Worm (Caenorhabditis elegans) whole organism, L1 larva: ENCODE measurements around the gene T21C12.4.

ENCODE experiments used
- C04F5.9 ChIP-seq: sonication (generic microtip); optimal IDR thresholded peaks from 2 replicates; lab custom pipeline; 2016; ENCODE audit warnings: missing genetic modification characterization, missing compliant biosample characterization
- C16A3.4 ChIP-seq: fragments of 150-350 bp; optimal IDR thresholded peaks from 2 replicates; lab custom pipeline; 2014; ENCODE audit warnings: missing biosample characterization, missing genetic modification characterization
- C34B4.2 ChIP-seq: sonication (generic microtip); optimal IDR thresholded peaks from 2 replicates; lab custom pipeline; 2017; ENCODE audit warnings: mild to moderate bottlenecking, missing genetic modification characterization, missing compliant biosample characterization
- F16B12.6 ChIP-seq: fragments of 150-350 bp; optimal IDR thresholded peaks from 2 replicates; lab custom pipeline; 2014; ENCODE audit warnings: missing biosample characterization, missing genetic modification characterization
- Y116A8C.19 ChIP-seq: sonication (generic microtip); optimal IDR thresholded peaks from 2 replicates; lab custom pipeline; 2016; ENCODE audit warnings: missing compliant biosample characterization, missing genetic modification characterization, borderline replicate concordance
- alr-1 ChIP-seq: fragments of 200-800 bp; sonication (Bioruptor generic); optimal IDR thresholded peaks from 2 replicates; lab custom pipeline; 2018; ENCODE audit warnings: borderline replicate concordance, mild to moderate bottlenecking, missing genetic modification characterization, missing compliant biosample characterization
- ama-1 ChIP-seq: fragments of 150-350 bp; optimal IDR thresholded peaks from 2 replicates; lab custom pipeline; 2014
- blmp-1 ChIP-seq: fragments of 150-350 bp; optimal IDR thresholded peaks from 2 replicates; lab custom pipeline; 2014; ENCODE audit warnings: missing biosample characterization, missing genetic modification characterization
- ceh-8 ChIP-seq: fragments of 200-800 bp; sonication (Bioruptor generic); optimal IDR thresholded peaks from 2 replicates; lab custom pipeline; 2018; ENCODE audit warnings: mild to moderate bottlenecking, missing genetic modification characterization, moderate library complexity, missing compliant biosample characterization
- ceh-82 ChIP-seq, 3 experiments: fragments of 150-350 bp in 1 of 3; sonication (generic microtip) in 2 of 3; optimal IDR thresholded peaks; 2 replicates each; lab custom pipeline; 2014 to 2017; ENCODE audit warnings: missing biosample characterization in 3 of 3, missing genetic modification characterization in 3 of 3
- ceh-88 ChIP-seq: fragments of 200-800 bp; sonication (Bioruptor generic); IDR thresholded peaks from 2 replicates; pipeline ENCODE4 v1.3.6; 2022; ENCODE audit warnings: missing genetic modification characterization, missing compliant biosample characterization
- ces-1 ChIP-seq: fragments of 150-350 bp; optimal IDR thresholded peaks from 2 replicates; lab custom pipeline; 2014; ENCODE audit warnings: missing biosample characterization, missing genetic modification reagents, missing genetic modification characterization
- efl-1 ChIP-seq, 4 experiments: fragments of 150-350 bp; optimal IDR thresholded peaks in 3 of 4; peaks in 1 of 4; 1 replicate in 1 of 4; 2 replicates in 3 of 4; lab custom pipeline; 2014; ENCODE audit warnings: missing biosample characterization in 2 of 4, missing genetic modification characterization in 2 of 4, missing genetic modification reagents in 2 of 4
- ets-5 ChIP-seq: fragments of 200-800 bp; sonication (Bioruptor generic); IDR thresholded peaks from 2 replicates; pipeline ENCODE4 v1.3.6; 2022; ENCODE audit warnings: missing genetic modification characterization, missing compliant biosample characterization
- fkh-8 ChIP-seq: sonication (generic microtip); optimal IDR thresholded peaks from 2 replicates; lab custom pipeline; 2016; ENCODE audit warnings: mild to moderate bottlenecking, missing genetic modification characterization, missing compliant biosample characterization
- fos-1 ChIP-seq: fragments of 150-350 bp; optimal IDR thresholded peaks from 2 replicates; lab custom pipeline; 2014; ENCODE audit warnings: missing biosample characterization, missing genetic modification characterization
- hlh-17 ChIP-seq: fragments of 200-800 bp; sonication (Bioruptor generic); optimal IDR thresholded peaks from 2 replicates; lab custom pipeline; 2018; ENCODE audit warnings: missing genetic modification characterization, mild to moderate bottlenecking, missing compliant biosample characterization, moderate library complexity, borderline replicate concordance
- hpl-2 ChIP-seq: fragments of 150-350 bp; optimal IDR thresholded peaks from 2 replicates; lab custom pipeline; 2014; ENCODE audit warnings: missing biosample characterization, missing genetic modification reagents, missing genetic modification characterization
- isw-1 ChIP-seq: fragments of 200-800 bp; sonication (Bioruptor generic); IDR thresholded peaks from 2 replicates; pipeline ENCODE4 v1.3.6; 2022; ENCODE audit warnings: missing genetic modification characterization, missing compliant biosample characterization
- jun-1 ChIP-seq: fragments of 150-350 bp; optimal IDR thresholded peaks from 2 replicates; lab custom pipeline; 2014; ENCODE audit warnings: missing biosample characterization, missing genetic modification reagents, missing genetic modification characterization
- lin-13 ChIP-seq: fragments of 150-350 bp; optimal IDR thresholded peaks from 2 replicates; lab custom pipeline; 2014; ENCODE audit warnings: missing biosample characterization, missing genetic modification reagents, missing genetic modification characterization
- lin-35 ChIP-seq, 2 experiments: fragments of 150-350 bp; optimal IDR thresholded peaks; 2 replicates each; lab custom pipeline; 2014; ENCODE audit warnings: missing biosample characterization in 2 of 2, missing genetic modification characterization in 2 of 2, missing genetic modification reagents in 2 of 2
- lir-3 ChIP-seq: sonication (generic microtip); optimal IDR thresholded peaks from 2 replicates; lab custom pipeline; 2016; ENCODE audit warnings: mild to moderate bottlenecking, missing genetic modification characterization, moderate library complexity, missing compliant biosample characterization; ENCODE audit not compliant: poor library complexity
- lsy-2 ChIP-seq, 2 experiments: fragments of 150-350 bp; optimal IDR thresholded peaks; 2 replicates each; lab custom pipeline; 2014; ENCODE audit warnings: missing biosample characterization in 2 of 2, missing genetic modification characterization in 2 of 2
- mef-2 ChIP-seq: fragments of 150-350 bp; optimal IDR thresholded peaks from 2 replicates; lab custom pipeline; 2014; ENCODE audit warnings: missing biosample characterization, missing genetic modification characterization
- nhr-19 ChIP-seq: fragments of 200-800 bp; sonication (Bioruptor generic); conservative IDR thresholded peaks from 2 replicates; pipeline ENCODE4 v1.3.6; 2022; ENCODE audit warnings: missing genetic modification characterization, missing compliant biosample characterization
- nhr-20 ChIP-seq: sonication (generic microtip); optimal IDR thresholded peaks from 2 replicates; lab custom pipeline; 2016; ENCODE audit warnings: mild to moderate bottlenecking, missing genetic modification characterization, missing compliant biosample characterization
- nhr-28 ChIP-seq: fragments of 150-350 bp; optimal IDR thresholded peaks from 2 replicates; lab custom pipeline; 2014; ENCODE audit warnings: missing biosample characterization, missing genetic modification characterization
- nhr-47 ChIP-seq: sonication (generic microtip); optimal IDR thresholded peaks from 2 replicates; lab custom pipeline; 2016; ENCODE audit warnings: mild to moderate bottlenecking, missing genetic modification characterization, moderate library complexity, missing compliant biosample characterization
- nhr-71 ChIP-seq: sonication (generic microtip); optimal IDR thresholded peaks from 2 replicates; lab custom pipeline; 2016; ENCODE audit warnings: mild to moderate bottlenecking, missing genetic modification characterization, moderate library complexity, missing compliant biosample characterization
- nhr-84 ChIP-seq: sonication (generic microtip); optimal IDR thresholded peaks from 2 replicates; lab custom pipeline; 2017; ENCODE audit warnings: missing biosample characterization, missing genetic modification characterization
- nhr-85 ChIP-seq: sonication (generic microtip); peaks from one replicate; lab custom pipeline; 2016; ENCODE audit warnings: missing genetic modification characterization, inconsistent platforms, missing compliant biosample characterization
- nhr-90 ChIP-seq: sonication (generic microtip); optimal IDR thresholded peaks from 2 replicates; lab custom pipeline; 2016; ENCODE audit warnings: mild to moderate bottlenecking, missing genetic modification characterization, missing compliant biosample characterization; ENCODE audit not compliant: poor library complexity
- pax-3 ChIP-seq: fragments of 200-800 bp; sonication (Bioruptor generic); optimal IDR thresholded peaks from 2 replicates; lab custom pipeline; 2018; ENCODE audit warnings: mild to moderate bottlenecking, missing genetic modification characterization, moderate library complexity, missing compliant biosample characterization
- skn-1 ChIP-seq: fragments of 150-350 bp; optimal IDR thresholded peaks from 2 replicates; lab custom pipeline; 2014; ENCODE audit warnings: missing biosample characterization, missing genetic modification characterization
- sptf-1 ChIP-seq: fragments of 150-350 bp; optimal IDR thresholded peaks from 2 replicates; lab custom pipeline; 2014; ENCODE audit warnings: missing biosample characterization, missing genetic modification characterization
- sup-37 ChIP-seq: fragments of 200-800 bp; sonication (Bioruptor generic); optimal IDR thresholded peaks from 2 replicates; lab custom pipeline; 2018; ENCODE audit warnings: mild to moderate bottlenecking, missing genetic modification characterization, missing compliant biosample characterization
- swsn-7 ChIP-seq: sonication (generic microtip); optimal IDR thresholded peaks from 2 replicates; lab custom pipeline; 2016; ENCODE audit warnings: missing genetic modification characterization, missing compliant biosample characterization
- tlp-1 ChIP-seq: fragments of 150-350 bp; optimal IDR thresholded peaks from 2 replicates; lab custom pipeline; 2014; ENCODE audit warnings: missing biosample characterization, missing genetic modification characterization
- unc-130 ChIP-seq: fragments of 150-350 bp; optimal IDR thresholded peaks from 2 replicates; lab custom pipeline; 2017; ENCODE audit warnings: missing biosample characterization, missing genetic modification characterization, inconsistent platforms
- unc-62 ChIP-seq: fragments of 150-350 bp; optimal IDR thresholded peaks from 2 replicates; lab custom pipeline; 2014; ENCODE audit warnings: missing biosample characterization, missing genetic modification reagents, missing genetic modification characterization
- unc-98 ChIP-seq: fragments of 200-800 bp; sonication (Bioruptor generic); IDR thresholded peaks from 2 replicates; pipeline ENCODE4 v1.3.6; 2022; ENCODE audit warnings: missing genetic modification characterization, missing compliant biosample characterization
- xbp-1 ChIP-seq: sonication (generic microtip); optimal IDR thresholded peaks from 2 replicates; lab custom pipeline; 2016; ENCODE audit warnings: missing genetic modification characterization, missing compliant biosample characterization
- zag-1 ChIP-seq: fragments of 150-350 bp; optimal IDR thresholded peaks from 2 replicates; lab custom pipeline; 2014; ENCODE audit warnings: missing biosample characterization, missing genetic modification characterization
- zip-4 ChIP-seq: fragments of 200-800 bp; sonication (Bioruptor generic); optimal IDR thresholded peaks from 2 replicates; lab custom pipeline; 2018; ENCODE audit warnings: mild to moderate bottlenecking, missing genetic modification characterization, moderate library complexity, missing compliant biosample characterization
- ztf-4 ChIP-seq: fragments of 150-350 bp; optimal IDR thresholded peaks from 2 replicates; lab custom pipeline; 2014; ENCODE audit warnings: missing biosample characterization, missing genetic modification characterization

Gene T21C12.4

DNA sequence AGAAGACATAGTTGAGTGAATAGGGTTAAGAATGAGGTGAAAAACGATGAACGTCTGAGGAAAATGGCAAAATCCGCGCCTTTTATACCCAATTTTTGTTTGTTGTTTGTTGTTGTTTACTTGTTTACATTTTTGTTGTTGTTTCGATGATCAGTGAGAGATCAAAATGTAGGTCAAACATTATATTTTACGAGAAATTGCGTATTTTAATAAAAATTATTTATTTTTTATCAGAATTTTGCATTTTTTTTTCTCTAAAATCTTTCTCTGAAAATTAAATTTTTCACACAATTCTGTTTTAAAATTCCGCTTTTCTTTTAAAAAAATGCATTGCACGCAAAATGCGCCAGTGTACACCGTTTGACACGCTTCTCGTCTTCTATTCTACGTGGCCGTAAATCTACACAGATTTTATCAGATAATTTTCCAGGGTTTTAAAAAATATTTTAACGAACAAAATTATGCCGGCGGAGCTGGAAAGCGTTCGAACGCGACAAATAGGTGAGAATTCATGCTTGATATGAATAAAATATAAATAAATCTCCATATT lies 51.0 kb downstream of the T21C12.4 start, which contains the start of the genes sip-1 and sly-1 (continued):
- TF ChIP-seq lin-13 (GFP tag; lab: Kevin White, UChicago) = peak; percentile 69
- no peak for TF ChIP-seq lir-3 (tag; lab: Kevin White, UChicago)

DNA sequence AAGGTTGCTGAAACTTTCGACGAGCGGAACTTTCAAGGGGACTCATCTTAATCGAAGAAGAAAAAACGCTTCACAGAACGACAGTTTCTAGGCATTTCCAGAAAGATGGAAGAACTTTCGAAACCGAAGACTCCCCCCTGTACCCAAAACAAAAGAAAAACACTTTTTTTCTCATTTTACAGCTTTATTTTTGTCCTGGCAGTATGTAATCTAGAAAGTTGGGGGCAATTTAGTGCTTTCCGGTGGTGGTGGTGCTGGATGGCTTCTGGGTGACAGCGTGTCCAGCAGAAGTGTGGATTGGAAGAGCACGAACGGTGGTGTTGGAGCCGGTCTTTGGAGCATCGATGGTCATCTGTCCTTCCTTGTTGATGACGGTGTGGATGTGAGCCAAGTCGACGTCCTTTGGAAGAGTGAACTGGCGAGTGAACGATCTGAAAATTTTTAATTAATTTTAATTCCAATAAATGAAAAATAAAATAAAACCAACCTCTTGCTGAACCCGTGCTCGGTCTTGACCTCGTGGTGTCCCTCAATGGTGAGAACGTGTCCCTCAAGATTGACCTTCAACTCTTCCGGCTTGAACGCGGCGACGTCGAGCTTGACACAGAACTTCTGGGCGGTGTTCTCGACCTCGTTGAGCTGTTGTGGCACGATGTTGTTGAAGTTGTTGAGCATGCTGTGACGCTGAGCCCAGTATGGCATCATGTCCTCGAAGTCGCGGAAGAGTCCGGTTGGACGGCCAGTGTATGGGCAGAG lies 51.7 kb downstream of the T21C12.4 start:
- TF ChIP-seq efl-1 (optimal IDR thresholded peaks at IDR 0.05; lab: Kevin White, UChicago) (no peak), efl-1 (GFP tag; optimal IDR thresholded peaks at IDR 0.05 in 1 of 2; lab: Kevin White, UChicago) (peak in 1 of 2 experiments; percentile 1), Y116A8C.19 (no peak)

DNA sequence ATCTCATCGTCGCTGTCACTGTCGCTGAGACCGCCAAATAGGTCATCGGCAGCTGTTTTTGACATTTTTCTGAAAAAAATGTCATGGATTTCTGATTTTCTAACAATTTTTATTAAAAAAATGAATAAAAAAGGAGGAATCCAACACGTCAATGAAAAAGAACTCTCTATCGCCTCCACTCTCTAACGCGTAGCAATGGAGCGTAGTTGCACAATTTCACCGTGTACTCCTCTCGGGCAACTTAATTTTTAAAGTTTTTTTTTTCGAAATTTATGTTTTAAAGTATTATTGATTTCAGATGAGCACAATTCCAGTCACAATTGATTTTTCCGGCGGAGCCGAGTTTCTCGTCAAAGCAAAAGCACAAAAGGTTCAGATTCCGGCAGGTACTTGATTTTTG lies 52.6 kb downstream of the T21C12.4 start, which contains the start of the genes taf-11.3 and urm-1:
TSS of gene taf-11.3 (minus strand) at position 69 of the 400 bp plus-strand sequence.
TSS of gene urm-1 (plus strand) at position 299 of the 400 bp plus-strand sequence.
- TF ChIP-seq sptf-1 (tag; lab: Kevin White, UChicago) = no peak
- TF ChIP-seq fkh-8 = peak; percentile 82
- TF ChIP-seq skn-1 (tag; lab: Kevin White, UChicago) = peak; percentile 78
- no peak for TF ChIP-seq jun-1 (tag; lab: Kevin White, UChicago)
- TF ChIP-seq ztf-4 = peak; percentile 15
- TF ChIP-seq ets-5 (GFP tag; lab: Robert Waterston, UW) = no peak
- peak; percentile 84 to 90 (median 87) for TF ChIP-seq ceh-82 (tag; optimal IDR thresholded peaks at IDR 0.05; lab: Kevin White, UChicago)
- TF ChIP-seq C34B4.2 (tag; lab: Kevin White, UChicago) = no peak
- no peak for TF ChIP-seq sup-37 (GFP tag; lab: Kevin White, UChicago)
- no peak for TF ChIP-seq lir-3 (tag; lab: Kevin White, UChicago)
- no peak for TF ChIP-seq zag-1 (tag; lab: Kevin White, UChicago)
- peak; percentile 80 for TF ChIP-seq nhr-47 (tag; lab: Kevin White, UChicago)
- TF ChIP-seq unc-130 (tag; lab: Kevin White, UChicago) = peak; percentile 98
- peak; percentile 89 for TF ChIP-seq C16A3.4 (tag; lab: Kevin White, UChicago)
- peak; percentile 84 for TF ChIP-seq blmp-1 (tag; lab: Kevin White, UChicago)
- peak; percentile 53 for TF ChIP-seq F16B12.6 (tag; lab: Kevin White, UChicago)
- TF ChIP-seq alr-1 = no peak
- TF ChIP-seq nhr-84 (tag; lab: Kevin White, UChicago) = no peak
- peak; percentile 39 for TF ChIP-seq fos-1 (tag; lab: Kevin White, UChicago)
- TF ChIP-seq nhr-28 (tag; lab: Kevin White, UChicago) = no peak
- TF ChIP-seq xbp-1 = peak; percentile 90
- peak; percentile 86 for TF ChIP-seq swsn-7 (tag; lab: Kevin White, UChicago)
- TF ChIP-seq lin-35 (GFP tag; optimal IDR thresholded peaks at IDR 0.05; lab: Kevin White, UChicago) = peak; percentile 84 to 88
- TF ChIP-seq ces-1 (GFP tag; lab: Kevin White, UChicago) = no peak
- no peak for TF ChIP-seq zip-4 (GFP tag; lab: Kevin White, UChicago)
- peak; percentile 60 for TF ChIP-seq C04F5.9 (tag; lab: Kevin White, UChicago)
- TF ChIP-seq nhr-71 (tag; lab: Kevin White, UChicago) = peak; percentile 88
- peak; percentile 31 for TF ChIP-seq pax-3 (tag; lab: Kevin White, UChicago)
- peak; percentile 81 for TF ChIP-seq nhr-19 (GFP tag; lab: Robert Waterston, UW)
- TF ChIP-seq unc-62 (GFP tag; lab: Kevin White, UChicago) = no peak
- no peak for TF ChIP-seq hpl-2 (GFP tag; lab: Kevin White, UChicago)
- peak; percentile 72 for TF ChIP-seq nhr-90 (tag; lab: Kevin White, UChicago)
- peak; percentile 54 for TF ChIP-seq isw-1
- no peak for TF ChIP-seq ceh-8
- TF ChIP-seq tlp-1 = no peak
- peak; percentile 87 to 89 for TF ChIP-seq lsy-2 (tag; optimal IDR thresholded peaks at IDR 0.05; lab: Kevin White, UChicago)
- TF ChIP-seq nhr-85 (tag; lab: Kevin White, UChicago) = peak; percentile 81
- no peak for TF ChIP-seq ceh-88 (GFP tag; lab: Robert Waterston, UW)
- no peak for TF ChIP-seq unc-98
- TF ChIP-seq nhr-20 (tag; lab: Kevin White, UChicago) = peak; percentile 84
- no peak for TF ChIP-seq hlh-17
- TF ChIP-seq mef-2 = peak; percentile 39
- TF ChIP-seq ama-1 (lab: Kevin White, UChicago) = no peak
- no peak for TF ChIP-seq Y116A8C.19
